Fruit fly (Drosophila melanogaster): ENCODE results near the gene CG12990.

CG12990 gene

dm6 chrX:17671788-17672187, at the start of gene CG12990:
Gene CG12990 (minus strand): TSS chrX:17671888.
- no peak for TF ChIP-seq OdsH (GFP tag; optimal IDR thresholded peaks at IDR 0.05)
- no peak for TF ChIP-seq usp (GFP tag; optimal IDR thresholded peaks at IDR 0.05)
- TF ChIP-seq tai (GFP tag; optimal IDR thresholded peaks at IDR 0.05) = no peak
- no peak for TF ChIP-seq Hnf4 (GFP tag; optimal IDR thresholded peaks at IDR 0.05)
- no peak for TF ChIP-seq Abd-B (GFP tag; optimal IDR thresholded peaks at IDR 0.05)
- no peak for TF ChIP-seq Hr78 (GFP tag; optimal IDR thresholded peaks at IDR 0.05)
- no peak for TF ChIP-seq rgr (GFP tag; optimal IDR thresholded peaks at IDR 0.05)
- no peak for TF ChIP-seq dl (GFP tag; optimal IDR thresholded peaks at IDR 0.05; ENCODE audit: insufficient read depth in 1 of 2, partially characterized antibody in 2 of 2)
- no peak for TF ChIP-seq CG32264 (GFP tag; optimal IDR thresholded peaks at IDR 0.05)
- TF ChIP-seq CG9705 (GFP tag; optimal IDR thresholded peaks at IDR 0.05) = no peak
- TF ChIP-seq fru (GFP tag; optimal IDR thresholded peaks at IDR 0.05) = no peak
- no peak for TF ChIP-seq N (GFP tag; optimal IDR thresholded peaks at IDR 0.05)
- TF ChIP-seq Myc (optimal IDR thresholded peaks at IDR 0.05) = no peak
- no peak for TF ChIP-seq Vsx2 (GFP tag; optimal IDR thresholded peaks at IDR 0.05; ENCODE audit: partially characterized antibody)
- no peak for TF ChIP-seq Dfd (GFP tag; optimal IDR thresholded peaks at IDR 0.05)
- no peak for TF ChIP-seq foxo (GFP tag; optimal IDR thresholded peaks at IDR 0.05)
- TF ChIP-seq pan (optimal IDR thresholded peaks at IDR 0.05) = no peak
- TF ChIP-seq br (GFP tag; optimal IDR thresholded peaks at IDR 0.05) = no peak

- TF ChIP-seq Myc (optimal IDR thresholded peaks at IDR 0.05) = peak; percentile 37
- TF ChIP-seq br (GFP tag; optimal IDR thresholded peaks at IDR 0.05) = no peak
- no peak for TF ChIP-seq Mio (GFP tag; optimal IDR thresholded peaks at IDR 0.05)
- no peak for TF ChIP-seq foxo (GFP tag; optimal IDR thresholded peaks at IDR 0.05)
- no peak for TF ChIP-seq Hr78 (GFP tag; optimal IDR thresholded peaks at IDR 0.05)
- no peak for TF ChIP-seq Dif (GFP tag; optimal IDR thresholded peaks at IDR 0.05; ENCODE audit: partially characterized antibody)
- no peak for TF ChIP-seq psq (GFP tag; optimal IDR thresholded peaks at IDR 0.05)
- TF ChIP-seq dmrt93B (GFP tag; optimal IDR thresholded peaks at IDR 0.05) = no peak
- no peak for TF ChIP-seq GATAd (GFP tag; optimal IDR thresholded peaks at IDR 0.05)
- TF ChIP-seq ey (GFP tag; optimal IDR thresholded peaks at IDR 0.05) = no peak
- peak; percentile 33 for TF ChIP-seq tai (GFP tag; optimal IDR thresholded peaks at IDR 0.05)
- TF ChIP-seq rgr (GFP tag; optimal IDR thresholded peaks at IDR 0.05) = no peak
- TF ChIP-seq N (GFP tag; optimal IDR thresholded peaks at IDR 0.05) = no peak
- TF ChIP-seq Hr83 (GFP tag; optimal IDR thresholded peaks at IDR 0.05; ENCODE audit: poor library complexity, severe bottlenecking) = no peak
- no peak for TF ChIP-seq OdsH (GFP tag; optimal IDR thresholded peaks at IDR 0.05)
- no peak for TF ChIP-seq dsf (GFP tag; optimal IDR thresholded peaks at IDR 0.05; ENCODE audit: borderline replicate concordance)
- no peak for TF ChIP-seq Jra (GFP tag; optimal IDR thresholded peaks at IDR 0.05)
- TF ChIP-seq Abd-B (GFP tag; optimal IDR thresholded peaks at IDR 0.05) = no peak
- peak; percentile 16 for TF ChIP-seq fru (GFP tag; optimal IDR thresholded peaks at IDR 0.05)
- TF ChIP-seq usp (GFP tag; optimal IDR thresholded peaks at IDR 0.05) = no peak
- TF ChIP-seq dl (GFP tag; optimal IDR thresholded peaks at IDR 0.05; ENCODE audit: insufficient read depth in 1 of 2, partially characterized antibody in 2 of 2) = no peak
- no peak for TF ChIP-seq CG32264 (GFP tag; optimal IDR thresholded peaks at IDR 0.05)
Observed at dm6 chrX:17720261-17721052, 48.8 kb upstream of the CG12990 start.

- no peak for TF ChIP-seq dmrt93B (GFP tag; optimal IDR thresholded peaks at IDR 0.05)
- TF ChIP-seq GATAd (GFP tag; optimal IDR thresholded peaks at IDR 0.05) = no peak
Observed at dm6 chrX:17718927-17719691, 47.4 kb upstream of the CG12990 start.

dm6 chrX:17718423-17718822, 46.7 kb upstream of the CG12990 start:
- TF ChIP-seq rgr (GFP tag; optimal IDR thresholded peaks at IDR 0.05) (no peak), woc (GFP tag; optimal IDR thresholded peaks at IDR 0.05) (no peak), psq (GFP tag; optimal IDR thresholded peaks at IDR 0.05) (no peak), dsf (GFP tag; optimal IDR thresholded peaks at IDR 0.05; ENCODE audit: borderline replicate concordance) (no peak)
